Worm (Caenorhabditis elegans) whole organism, midembryonic: ENCODE data around the gene rgs-3.

ENCODE experiments used
- flt-1 ChIP-seq: fragments of 200-800 bp; sonication (Bioruptor generic); IDR thresholded peaks from 2 replicates; pipeline ENCODE4 v1.3.6; 2022; ENCODE audit warnings: missing genetic modification characterization, missing compliant biosample characterization
- ztf-23 ChIP-seq: fragments of 200-800 bp; sonication (Bioruptor generic); IDR thresholded peaks from 2 replicates; pipeline ENCODE4 v1.3.6; 2022; ENCODE audit warnings: missing genetic modification reagents, missing genetic modification characterization, missing compliant biosample characterization

- TF ChIP-seq flt-1 (GFP tag; lab: Robert Waterston, UW) (no peak), ztf-23 (GFP tag; lab: Robert Waterston, UW) (no peak)
Observed at ce11 chrII:6138138-6138537, 38.5 kb downstream of the rgs-3 start.
